Fruit fly (Drosophila melanogaster) whole organism, embryonic: ENCODE measurements around the gene cno.
A peak's percentile ranks its signal among the peaks of the same experiment; 100 is the strongest.

Source experiments
- Abd-B ChIP-seq: fragments of 200-800 bp; sonication (Bioruptor generic); optimal IDR thresholded peaks from 2 replicates; lab custom pipeline; 2018; ENCODE audit warnings: missing biosample characterization, mild to moderate bottlenecking, missing genetic modification characterization, moderate library complexity
- Atf-2 ChIP-seq: fragments of 200-800 bp; sonication (Bioruptor generic); optimal IDR thresholded peaks from 2 replicates; lab custom pipeline; 2016; ENCODE audit warnings: missing biosample characterization, missing genetic modification characterization
- Awh ChIP-seq: fragments of 200-800 bp; sonication (Bioruptor generic); IDR thresholded peaks from 2 replicates; pipeline ENCODE4, ENCODE4 v1.3.6; 2022; ENCODE audit warnings: missing biosample characterization, missing genetic modification characterization
- BEAF-32 ChIP-seq: fragments of 200-800 bp; sonication (Bioruptor generic); optimal IDR thresholded peaks from 3 replicates; lab custom pipeline; 2017; ENCODE audit warnings: missing biosample characterization, missing genetic modification characterization, mild to moderate bottlenecking, moderate library complexity, missing genetic modification reagents
- CG11093 ChIP-seq: fragments of 200-800 bp; sonication (Bioruptor generic); IDR thresholded peaks from 3 replicates; pipeline ENCODE4 v1.3.6; 2022; ENCODE audit warnings: missing biosample characterization, missing genetic modification characterization
- CG12219 ChIP-seq: fragments of 200-800 bp; sonication (Bioruptor generic); optimal IDR thresholded peaks from 3 replicates; lab custom pipeline; 2018; ENCODE audit warnings: missing biosample characterization, mild to moderate bottlenecking, missing genetic modification characterization
- CG14050 ChIP-seq: fragments of 200-800 bp; sonication (Bioruptor generic); IDR thresholded peaks from 3 replicates; pipeline ENCODE4 v1.3.6; 2022; ENCODE audit warnings: missing biosample characterization, missing genetic modification characterization
- CG16815 ChIP-seq: fragments of 200-800 bp; sonication (Bioruptor generic); optimal IDR thresholded peaks from 3 replicates; lab custom pipeline; 2017; ENCODE audit warnings: missing biosample characterization, mild to moderate bottlenecking, missing genetic modification characterization
- CG17328 ChIP-seq: fragments of 200-800 bp; sonication (Bioruptor generic); IDR thresholded peaks from 2 replicates; pipeline ENCODE4 v1.3.6; 2022; ENCODE audit warnings: missing biosample characterization, missing genetic modification characterization
- CG17912 ChIP-seq: fragments of 200-800 bp; sonication (Bioruptor generic); optimal IDR thresholded peaks from 2 replicates; lab custom pipeline; 2018; ENCODE audit warnings: missing biosample characterization, mild to moderate bottlenecking, missing genetic modification characterization
- CG2129 ChIP-seq: fragments of 200-800 bp; sonication (Bioruptor generic); IDR thresholded peaks from 2 replicates; pipeline ENCODE4 v1.3.6; 2022; ENCODE audit warnings: missing biosample characterization, missing genetic modification characterization; ENCODE audit not compliant: partially characterized antibody
- CG3163 ChIP-seq: fragments of 200-800 bp; sonication (Bioruptor generic); optimal IDR thresholded peaks from 3 replicates; lab custom pipeline; 2016; ENCODE audit warnings: missing biosample characterization, missing genetic modification characterization
- CG34376 ChIP-seq: fragments of 200-800 bp; sonication (Bioruptor generic); optimal IDR thresholded peaks from 2 replicates; lab custom pipeline; 2018; ENCODE audit warnings: missing biosample characterization, mild to moderate bottlenecking, missing genetic modification characterization
- CG7987 ChIP-seq: fragments of 200-800 bp; sonication (Bioruptor generic); optimal IDR thresholded peaks from 2 replicates; lab custom pipeline; 2018; ENCODE audit warnings: missing biosample characterization, mild to moderate bottlenecking, missing genetic modification characterization, moderate library complexity
- CTCF ChIP-seq: fragments of 200-800 bp; sonication (Bioruptor generic); optimal IDR thresholded peaks from 2 replicates; lab custom pipeline; 2017; ENCODE audit warnings: missing biosample characterization, mild to moderate bottlenecking, missing genetic modification characterization, moderate library complexity
- CrebB ChIP-seq: fragments of 200-800 bp; sonication (Bioruptor generic); optimal IDR thresholded peaks from 3 replicates; lab custom pipeline; 2018; ENCODE audit warnings: missing biosample characterization, mild to moderate bottlenecking, missing genetic modification characterization
- Dfd ChIP-seq, 2 experiments: fragments of >200 bp; optimal IDR thresholded peaks; 2 replicates each; lab custom pipeline; 2017; ENCODE audit warnings: missing biosample characterization in 2 of 2, missing genetic modification characterization in 2 of 2
- Fer2 ChIP-seq: fragments of 200-800 bp; sonication (Bioruptor generic); optimal IDR thresholded peaks from 2 replicates; lab custom pipeline; 2018; ENCODE audit warnings: missing biosample characterization, mild to moderate bottlenecking, missing genetic modification characterization, moderate library complexity
- HHEX ChIP-seq: fragments of 200-800 bp; sonication (Bioruptor generic); optimal IDR thresholded peaks from 3 replicates; lab custom pipeline; 2017; ENCODE audit warnings: missing biosample characterization, mild to moderate bottlenecking, missing genetic modification characterization, missing genetic modification reagents
- Hr3 ChIP-seq: fragments of 200-800 bp; sonication (Bioruptor generic); optimal IDR thresholded peaks from 3 replicates; lab custom pipeline; 2016; ENCODE audit warnings: missing biosample characterization, missing genetic modification characterization
- Hr78 ChIP-seq, 2 experiments: fragments of 200-800 bp in 1 of 2; fragments of >200 bp in 1 of 2; sonication (Bioruptor generic) in 1 of 2; optimal IDR thresholded peaks; 2 replicates each; lab custom pipeline; 2017 to 2019; ENCODE audit warnings: missing biosample characterization in 2 of 2, missing genetic modification characterization in 2 of 2, mild to moderate bottlenecking in 1 of 2, moderate library complexity in 1 of 2
- NFAT ChIP-seq: fragments of 200-800 bp; sonication (Bioruptor generic); IDR thresholded peaks from 2 replicates; pipeline ENCODE4 v1.3.6; 2022; ENCODE audit warnings: missing biosample characterization, missing genetic modification characterization
- Sry-δ ChIP-seq: fragments of 200-800 bp; sonication (Bioruptor generic); optimal IDR thresholded peaks from 2 replicates; lab custom pipeline; 2016; ENCODE audit warnings: missing biosample characterization, missing genetic modification characterization
- abd-A ChIP-seq: fragments of 200-800 bp; sonication (Bioruptor generic); optimal IDR thresholded peaks from 3 replicates; lab custom pipeline; 2019; ENCODE audit warnings: missing biosample characterization, mild to moderate bottlenecking, missing genetic modification characterization, moderate library complexity
- ara ChIP-seq: fragments of 200-800 bp; sonication (Bioruptor generic); IDR thresholded peaks from 2 replicates; pipeline ENCODE4 v1.3.6; 2022; ENCODE audit warnings: missing biosample characterization, missing genetic modification characterization
- chinmo ChIP-seq: fragments of 200-800 bp; sonication (Bioruptor generic); IDR thresholded peaks from 4 replicates; pipeline ENCODE4 v1.3.6; 2022; ENCODE audit warnings: missing biosample characterization, missing genetic modification characterization; ENCODE audit not compliant: partially characterized antibody
- crc ChIP-seq: fragments of 200-800 bp; sonication (Bioruptor generic); optimal IDR thresholded peaks from 2 replicates; lab custom pipeline; 2016; ENCODE audit warnings: missing biosample characterization, missing genetic modification characterization
- croc ChIP-seq: fragments of 200-800 bp; sonication (Bioruptor generic); conservative IDR thresholded peaks from 3 replicates; pipeline ENCODE4 v1.3.6; 2022; ENCODE audit warnings: missing biosample characterization, missing genetic modification characterization
- cwo ChIP-seq: fragments of 200-800 bp; sonication (Bioruptor generic); optimal IDR thresholded peaks from 3 replicates; lab custom pipeline; 2017; ENCODE audit warnings: missing biosample characterization, missing genetic modification characterization, mild to moderate bottlenecking, moderate library complexity, missing genetic modification reagents
- fd3F ChIP-seq: fragments of 200-800 bp; sonication (Bioruptor generic); optimal IDR thresholded peaks from 2 replicates; lab custom pipeline; 2018; ENCODE audit warnings: missing biosample characterization, mild to moderate bottlenecking, missing genetic modification characterization, moderate library complexity
- ftz-f1 ChIP-seq: fragments of 200-800 bp; sonication (Bioruptor generic); optimal IDR thresholded peaks from 2 replicates; lab custom pipeline; 2016; ENCODE audit warnings: missing biosample characterization, missing genetic modification characterization
- gce ChIP-seq: fragments of 200-800 bp; sonication (Bioruptor generic); IDR thresholded peaks from 3 replicates; pipeline ENCODE4 v1.3.6; 2022; ENCODE audit warnings: missing biosample characterization, missing genetic modification characterization
- gt ChIP-seq: fragments of 200-800 bp; sonication (Bioruptor generic); IDR thresholded peaks from 2 replicates; pipeline ENCODE4 v1.3.6; 2022; ENCODE audit warnings: missing biosample characterization, missing genetic modification characterization
- insv ChIP-seq, 2 experiments: fragments of 200-800 bp; sonication (Bioruptor generic); optimal IDR thresholded peaks; 3 replicates each; lab custom pipeline; 2016 to 2018; ENCODE audit warnings: missing biosample characterization in 2 of 2, missing genetic modification characterization in 2 of 2
- inv ChIP-seq: fragments of 200-800 bp; sonication (Bioruptor generic); IDR thresholded peaks from 2 replicates; pipeline ENCODE4 v1.3.6; 2022; ENCODE audit warnings: missing biosample characterization, missing genetic modification characterization; ENCODE audit not compliant: partially characterized antibody
- lilli ChIP-seq: fragments of 200-800 bp; sonication (Bioruptor generic); optimal IDR thresholded peaks from 3 replicates; lab custom pipeline; 2016; ENCODE audit warnings: missing biosample characterization, missing genetic modification characterization
- lmd ChIP-seq: fragments of 200-800 bp; sonication (Bioruptor generic); IDR thresholded peaks from 2 replicates; pipeline ENCODE4 v1.3.6; 2022; ENCODE audit warnings: missing biosample characterization, missing genetic modification characterization
- maf-S ChIP-seq: fragments of 200-800 bp; sonication (Bioruptor generic); optimal IDR thresholded peaks from 2 replicates; lab custom pipeline; 2016; ENCODE audit warnings: missing biosample characterization, missing genetic modification characterization
- nau ChIP-seq: fragments of 200-800 bp; sonication (Bioruptor generic); optimal IDR thresholded peaks from 3 replicates; lab custom pipeline; 2017; ENCODE audit warnings: missing biosample characterization, mild to moderate bottlenecking, missing genetic modification characterization, missing genetic modification reagents
- pzg ChIP-seq: fragments of 200-800 bp; sonication (Bioruptor generic); optimal IDR thresholded peaks from 3 replicates; lab custom pipeline; 2018; ENCODE audit warnings: missing biosample characterization, mild to moderate bottlenecking, missing genetic modification characterization, moderate library complexity
- sens ChIP-seq: fragments of 200-800 bp; sonication (Bioruptor generic); peaks from one replicate; lab custom pipeline; 2016; ENCODE audit warnings: missing biosample characterization, missing genetic modification characterization
- seq ChIP-seq: fragments of 200-800 bp; sonication (Bioruptor generic); IDR thresholded peaks from 2 replicates; pipeline ENCODE4 v1.3.6; 2022; ENCODE audit warnings: missing biosample characterization, missing genetic modification characterization
- tll ChIP-seq, 2 experiments: fragments of 200-800 bp in 1 of 2; fragments of >200 bp in 1 of 2; sonication (Bioruptor generic) in 1 of 2; optimal IDR thresholded peaks; 2 replicates each; lab custom pipeline; 2017 to 2019; ENCODE audit warnings: missing biosample characterization in 2 of 2, missing genetic modification characterization in 2 of 2, mild to moderate bottlenecking in 1 of 2, moderate library complexity in 1 of 2
- vvl ChIP-seq: fragments of 200-800 bp; sonication (Bioruptor generic); IDR thresholded peaks from 2 replicates; pipeline ENCODE4 v1.3.6; 2022; ENCODE audit warnings: missing biosample characterization, missing genetic modification characterization
- z ChIP-seq: fragments of 200-800 bp; sonication (Bioruptor generic); IDR thresholded peaks from 3 replicates; pipeline ENCODE4 v1.3.6; 2022; ENCODE audit warnings: missing biosample characterization, missing genetic modification characterization
- zen ChIP-seq: fragments of 200-800 bp; sonication (Bioruptor generic); optimal IDR thresholded peaks from 3 replicates; lab custom pipeline; 2018; ENCODE audit warnings: missing biosample characterization, mild to moderate bottlenecking, missing genetic modification characterization, moderate library complexity
- zen2 ChIP-seq: fragments of 200-800 bp; sonication (Bioruptor generic); IDR thresholded peaks from 3 replicates; pipeline ENCODE4 v1.3.6; 2022; ENCODE audit warnings: missing biosample characterization, missing genetic modification characterization; ENCODE audit not compliant: partially characterized antibody

The cno gene

DNA sequence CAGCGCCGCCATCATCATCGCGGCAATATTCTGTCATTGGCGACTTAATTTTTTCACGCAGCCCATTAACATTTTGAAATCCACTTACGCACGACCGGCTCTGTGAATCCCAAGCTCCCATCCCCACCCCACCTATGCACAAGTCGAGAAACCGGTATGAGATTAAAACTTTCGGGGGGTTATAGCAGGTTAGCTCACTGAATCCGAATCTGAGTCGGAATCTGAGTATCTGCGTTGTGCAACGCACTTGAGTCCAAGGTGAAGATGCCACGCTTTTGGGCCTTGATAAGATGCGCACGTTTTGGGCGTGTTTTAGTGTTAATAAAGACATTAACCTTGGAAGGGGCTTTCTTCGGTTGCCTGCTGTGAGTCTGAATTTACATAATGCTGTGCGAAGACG is 29.7 kb upstream of the cno start (continued):
- TF ChIP-seq Abd-B (GFP tag; lab: Kevin White, UChicago), result no peak
- TF ChIP-seq chinmo (GFP tag; lab: Robert Waterston, UW), result peak; percentile 93; the same call in 3 of the 4 replicates
- 0 out of 3 replicates have a peak, but pooled peaks have one; percentile 49 for TF ChIP-seq zen2 (GFP tag; lab: Robert Waterston, UW)
- no peak for TF ChIP-seq crc (GFP tag; lab: Kevin White, UChicago)
- no peak for TF ChIP-seq gt (GFP tag; lab: Robert Waterston, UW)
- TF ChIP-seq seq (GFP tag; lab: Robert Waterston, UW), result no peak
- no peak for TF ChIP-seq pzg (GFP tag; lab: Kevin White, UChicago)
- TF ChIP-seq Hr78 (GFP tag; optimal IDR thresholded peaks at IDR 0.05; lab: Kevin White, UChicago), result peak in 1 of 2 experiments; percentile 39
- no peak for TF ChIP-seq CG14050 (GFP tag; lab: Robert Waterston, UW)
- no peak for TF ChIP-seq CG7987 (GFP tag; lab: Kevin White, UChicago)
- no peak for TF ChIP-seq maf-S (GFP tag; lab: Kevin White, UChicago)
- TF ChIP-seq insv (GFP tag; optimal IDR thresholded peaks at IDR 0.05; lab: Kevin White, UChicago), result no peak
- peak; percentile 33; the same call in 1 of the 2 replicates for TF ChIP-seq vvl (GFP tag; lab: Robert Waterston, UW)
- no peak for TF ChIP-seq CG2129
- peak; percentile 17 for TF ChIP-seq ftz-f1 (GFP tag; lab: Kevin White, UChicago)
- TF ChIP-seq NFAT (GFP tag; lab: Robert Waterston, UW), result no peak
- no peak for TF ChIP-seq CrebB (tag; lab: Kevin White, UChicago)
- no peak for TF ChIP-seq gce (GFP tag; lab: Robert Waterston, UW)
- no peak for TF ChIP-seq BEAF-32
- TF ChIP-seq abd-A, result peak; percentile 20
- TF ChIP-seq CTCF (GFP tag; lab: Kevin White, UChicago), result no peak
- TF ChIP-seq cwo, result peak; percentile 52
- TF ChIP-seq croc (GFP tag; lab: Robert Waterston, UW), result no peak
- peak; percentile 62; the same call in 1 of the 3 replicates for TF ChIP-seq z

- peak; percentile 13 for TF ChIP-seq sens (GFP tag; lab: Kevin White, UChicago)
- peak; percentile 66 for TF ChIP-seq zen (tag; lab: Kevin White, UChicago)
- TF ChIP-seq fd3F (GFP tag; lab: Kevin White, UChicago), result no peak
- TF ChIP-seq CG17328, result no peak
- peak in 1 of 2 experiments; percentile 58 for TF ChIP-seq tll (GFP tag; optimal IDR thresholded peaks at IDR 0.05; lab: Kevin White, UChicago)
- TF ChIP-seq Sry-δ (GFP tag; lab: Kevin White, UChicago), result no peak
- TF ChIP-seq CG34376 (GFP tag; lab: Kevin White, UChicago), result no peak
Measured at dm6 chr3R:5240721-5241120, 23.5 kb upstream of the cno start, which contains the start of gene CG33293. Gene CG33293, minus strand, starts transcription at chr3R:5240735.

- no peak for TF ChIP-seq Dfd (GFP tag; optimal IDR thresholded peaks at IDR 0.05; lab: Kevin White, UChicago)
- TF ChIP-seq Awh (GFP tag; lab: Robert Waterston, UW), result no peak
- TF ChIP-seq nau, result no peak
- TF ChIP-seq inv (GFP tag; lab: Robert Waterston, UW), result no peak
- TF ChIP-seq Fer2, result no peak
- TF ChIP-seq CG12219 (GFP tag; lab: Kevin White, UChicago), result no peak
- no peak for TF ChIP-seq Hr3
- TF ChIP-seq Atf-2, result no peak
- TF ChIP-seq CG3163, result no peak
- TF ChIP-seq ara (GFP tag; lab: Robert Waterston, UW), result no peak
- no peak for TF ChIP-seq CG11093
- no peak for TF ChIP-seq lilli (GFP tag; lab: Kevin White, UChicago)
- no peak for TF ChIP-seq CG17912 (GFP tag; lab: Kevin White, UChicago)
- TF ChIP-seq CG16815 (GFP tag; lab: Kevin White, UChicago), result no peak
- TF ChIP-seq pzg (GFP tag; lab: Kevin White, UChicago), result no peak
- no peak for TF ChIP-seq HHEX (GFP tag; lab: Kevin White, UChicago)
- no peak for TF ChIP-seq lmd (GFP tag; lab: Robert Waterston, UW)
Measured at dm6 chr3R:5237215-5237614, 20.0 kb upstream of the cno start, which contains the start of gene rtp. Gene rtp, minus strand, starts transcription at chr3R:5237315.
